Fruit fly (Drosophila melanogaster) Kc167 (cell line): ENCODE data around the gene CG9801.

Source experiments
- Sin3A ChIP-seq: fragments of >200 bp; optimal IDR thresholded peaks from 2 replicates; lab custom pipeline; 2018; ENCODE audit warnings: missing external identifiers
- h ChIP-seq: fragments of >200 bp; optimal IDR thresholded peaks from 3 replicates; lab custom pipeline; 2018; ENCODE audit warnings: missing external identifiers
- psq ChIP-seq: fragments of >200 bp; optimal IDR thresholded peaks from 2 replicates; lab custom pipeline; 2017; ENCODE audit warnings: missing external identifiers

dm6 chr3R:8792463-8793175 is 45.1 kb upstream of the CG9801 start:
- TF ChIP-seq Sin3A (no peak), psq (lab: Kevin White, UChicago) (no peak), h (lab: Kevin White, UChicago) (no peak)
